Worm (Caenorhabditis elegans) whole organism, L4 larva: Measurements from ENCODE around the gene K02E11.6.

Experiments
- aly-2 ChIP-seq: sonication (generic microtip); optimal IDR thresholded peaks from 2 replicates; lab custom pipeline; 2018; ENCODE audit warnings: missing biosample characterization, missing genetic modification characterization
- ceh-32 ChIP-seq: sonication (generic microtip); optimal IDR thresholded peaks from 2 replicates; lab custom pipeline; 2016; ENCODE audit warnings: mild to moderate bottlenecking, missing genetic modification characterization, missing compliant biosample characterization; ENCODE audit not compliant: poor library complexity
- lin-15B ChIP-seq: fragments of 150-350 bp; sonication (generic microtip); optimal IDR thresholded peaks from 3 replicates; lab custom pipeline; 2014; ENCODE audit warnings: missing biosample characterization, missing genetic modification characterization
- nhr-25 ChIP-seq: sonication (generic microtip); optimal IDR thresholded peaks from 2 replicates; lab custom pipeline; 2017; ENCODE audit warnings: missing genetic modification characterization, mild to moderate bottlenecking, missing compliant biosample characterization, antibody characterized with exemption, moderate library complexity, borderline replicate concordance; ENCODE audit not compliant: insufficient read depth
- php-3 ChIP-seq: fragments of 200-800 bp; sonication (Bioruptor generic); IDR thresholded peaks from 2 replicates; pipeline ENCODE4 v1.3.6; 2022; ENCODE audit warnings: missing genetic modification reagents, missing genetic modification characterization, missing compliant biosample characterization
- unc-62 ChIP-seq, 3 experiments: fragments of 150-350 bp in 1 of 3; sonication (generic microtip); optimal IDR thresholded peaks in 2 of 3; peaks in 1 of 3; 1 replicate in 1 of 3; 2 replicates in 2 of 3; lab custom pipeline; 2014 to 2017; ENCODE audit warnings: missing biosample characterization in 3 of 3, missing genetic modification characterization in 3 of 3, missing genetic modification reagents in 3 of 3, missing genotype in 1 of 3

DNA sequence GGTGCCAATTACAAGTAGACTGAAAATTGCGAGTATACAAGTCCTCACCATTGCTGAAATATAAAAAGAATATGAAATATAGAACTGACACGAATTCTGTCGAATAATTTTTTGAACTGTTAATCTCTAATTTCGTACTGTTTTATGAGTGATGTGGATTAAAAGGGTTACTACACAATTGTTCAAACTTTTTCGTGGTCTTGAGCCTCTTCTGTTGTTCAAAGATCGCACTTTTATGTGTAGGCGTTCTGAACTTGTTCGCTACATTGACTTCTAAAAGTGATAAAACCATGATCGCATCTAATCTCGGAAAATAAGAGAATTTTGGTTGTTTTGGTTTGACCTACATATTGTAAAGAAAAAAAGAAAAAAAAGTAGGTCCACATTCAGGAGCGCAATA is 577 bp upstream of the K02E11.6 start, which contains the start of gene K02E11.4:
- TF ChIP-seq nhr-25 (tag; lab: Kevin White, UChicago) (no peak), lin-15B (no peak), php-3 (GFP tag; lab: Robert Waterston, UW) (no peak), unc-62 (GFP tag; optimal IDR thresholded peaks at IDR 0.05 in 1 of 2; lab: Kevin White, UChicago) (no peak), unc-62 (tag; optimal IDR thresholded peaks at IDR 0.05; lab: Kevin White, UChicago) (no peak), aly-2 (tag; lab: Kevin White, UChicago) (no peak), ceh-32 (no peak)
